Worm (Caenorhabditis elegans) whole organism, L2 larva: Measurements from ENCODE around the gene acr-8.
A peak's percentile ranks its signal among the peaks of the same experiment; 100 is the strongest.

Experiments used
- C34F6.9 ChIP-seq: fragments of 150-350 bp; optimal IDR thresholded peaks from 2 replicates; lab custom pipeline; 2014; ENCODE audit warnings: missing biosample characterization, missing genetic modification characterization
- F13H6.1 ChIP-seq: sonication (generic microtip); optimal IDR thresholded peaks from 2 replicates; lab custom pipeline; 2016; ENCODE audit warnings: missing genetic modification characterization, missing compliant biosample characterization
- R02D3.7 ChIP-seq: fragments of 150-350 bp; optimal IDR thresholded peaks from 2 replicates; lab custom pipeline; 2014; ENCODE audit warnings: missing biosample characterization, missing genetic modification characterization
- ZK546.5 ChIP-seq: sonication (generic microtip); optimal IDR thresholded peaks from 2 replicates; lab custom pipeline; 2017; ENCODE audit warnings: missing biosample characterization, missing genetic modification characterization
- aly-2 ChIP-seq: fragments of 150-350 bp; optimal IDR thresholded peaks from 2 replicates; lab custom pipeline; 2014; ENCODE audit warnings: missing biosample characterization, missing genetic modification characterization
- blmp-1 ChIP-seq: sonication (generic microtip); optimal IDR thresholded peaks from 2 replicates; lab custom pipeline; 2017; ENCODE audit warnings: missing genetic modification characterization, mild to moderate bottlenecking, missing compliant biosample characterization, antibody characterized with exemption, moderate library complexity; ENCODE audit not compliant: insufficient read depth
- ceh-16 ChIP-seq: fragments of 150-350 bp; optimal IDR thresholded peaks from 2 replicates; lab custom pipeline; 2014; ENCODE audit warnings: missing biosample characterization, missing genetic modification characterization
- crh-2 ChIP-seq: sonication (generic microtip); optimal IDR thresholded peaks from 2 replicates; lab custom pipeline; 2017; ENCODE audit warnings: missing biosample characterization, missing genetic modification characterization
- dmd-4 ChIP-seq: sonication (generic microtip); optimal IDR thresholded peaks from 2 replicates; lab custom pipeline; 2017; ENCODE audit warnings: missing biosample characterization, missing genetic modification characterization
- elt-1 ChIP-seq: fragments of 150-350 bp; optimal IDR thresholded peaks from 2 replicates; lab custom pipeline; 2014; ENCODE audit warnings: missing biosample characterization, missing genetic modification characterization
- elt-3 ChIP-seq: sonication (generic microtip); optimal IDR thresholded peaks from 2 replicates; lab custom pipeline; 2017; ENCODE audit warnings: missing biosample characterization, missing genetic modification characterization
- fos-1 ChIP-seq: fragments of 150-350 bp; optimal IDR thresholded peaks from 2 replicates; lab custom pipeline; 2014; ENCODE audit warnings: missing biosample characterization, missing genetic modification characterization
- gmeb-1 ChIP-seq: fragments of 150-350 bp; optimal IDR thresholded peaks from 2 replicates; lab custom pipeline; 2014; ENCODE audit warnings: missing biosample characterization, missing genetic modification characterization
- lin-11 ChIP-seq: fragments of 150-350 bp; sonication (generic microtip); optimal IDR thresholded peaks from 2 replicates; lab custom pipeline; 2014; ENCODE audit warnings: missing biosample characterization, missing genetic modification characterization, inconsistent platforms, mixed read lengths
- lin-39 ChIP-seq: fragments of 150-350 bp; optimal IDR thresholded peaks from 2 replicates; lab custom pipeline; 2014; ENCODE audit warnings: missing biosample characterization, missing genetic modification reagents, missing genetic modification characterization
- lsy-2 ChIP-seq, 2 experiments: fragments of 150-350 bp in 1 of 2; sonication (generic microtip) in 1 of 2; optimal IDR thresholded peaks; 2 replicates each; lab custom pipeline; 2014 to 2017; ENCODE audit warnings: missing biosample characterization in 2 of 2, missing genetic modification characterization in 2 of 2
- mab-5 ChIP-seq: fragments of 150-350 bp; optimal IDR thresholded peaks from 2 replicates; lab custom pipeline; 2014; ENCODE audit warnings: missing biosample characterization, missing genetic modification characterization
- mdl-1 ChIP-seq, 2 experiments: fragments of 150-350 bp in 1 of 2; sonication (generic microtip) in 1 of 2; optimal IDR thresholded peaks; 2 replicates each; lab custom pipeline; 2017; ENCODE audit warnings: missing biosample characterization in 2 of 2, missing genetic modification characterization in 2 of 2
- nhr-12 ChIP-seq: fragments of 150-350 bp; optimal IDR thresholded peaks from 2 replicates; lab custom pipeline; 2014; ENCODE audit warnings: missing biosample characterization, missing genetic modification characterization
- nhr-129 ChIP-seq: fragments of 150-350 bp; optimal IDR thresholded peaks from 2 replicates; lab custom pipeline; 2014; ENCODE audit warnings: missing biosample characterization, missing genetic modification characterization
- nhr-21 ChIP-seq: fragments of 150-350 bp; optimal IDR thresholded peaks from 2 replicates; lab custom pipeline; 2014; ENCODE audit warnings: missing biosample characterization, missing genetic modification characterization
- nhr-23 ChIP-seq: fragments of 150-350 bp; optimal IDR thresholded peaks from 2 replicates; lab custom pipeline; 2014; ENCODE audit warnings: missing biosample characterization, missing genetic modification reagents, missing genetic modification characterization
- nhr-237 ChIP-seq: fragments of 150-350 bp; optimal IDR thresholded peaks from 2 replicates; lab custom pipeline; 2014; ENCODE audit warnings: missing biosample characterization, missing genetic modification characterization
- nhr-6 ChIP-seq: fragments of 150-350 bp; optimal IDR thresholded peaks from 2 replicates; lab custom pipeline; 2014; ENCODE audit warnings: missing biosample characterization, missing genetic modification characterization
- peb-1 ChIP-seq: fragments of 150-350 bp; optimal IDR thresholded peaks from 2 replicates; lab custom pipeline; 2014; ENCODE audit warnings: missing biosample characterization, missing genetic modification characterization
- sem-4 ChIP-seq: fragments of 150-350 bp; optimal IDR thresholded peaks from 2 replicates; lab custom pipeline; 2014; ENCODE audit warnings: missing biosample characterization, missing genetic modification reagents, missing genetic modification characterization
- sma-9 ChIP-seq, 2 experiments: fragments of 150-350 bp in 1 of 2; sonication (generic microtip) in 1 of 2; optimal IDR thresholded peaks; 2 replicates each; lab custom pipeline; 2014 to 2016; ENCODE audit warnings: missing genetic modification characterization in 2 of 2, mild to moderate bottlenecking in 1 of 2, missing biosample characterization in 1 of 2, missing compliant biosample characterization in 1 of 2, missing genetic modification reagents in 1 of 2, moderate library complexity in 1 of 2
- unc-39 ChIP-seq: fragments of 150-350 bp; optimal IDR thresholded peaks from 2 replicates; lab custom pipeline; 2014; ENCODE audit warnings: missing biosample characterization, missing genetic modification characterization
- unc-55 ChIP-seq: fragments of 150-350 bp; sonication (generic microtip); optimal IDR thresholded peaks from 3 replicates; lab custom pipeline; 2014; ENCODE audit warnings: missing biosample characterization, missing genetic modification reagents, missing genetic modification characterization
- unc-62 ChIP-seq: fragments of 150-350 bp; optimal IDR thresholded peaks from 2 replicates; lab custom pipeline; 2014; ENCODE audit warnings: missing biosample characterization, missing genetic modification reagents, missing genetic modification characterization
- zag-1 ChIP-seq: fragments of 150-350 bp; optimal IDR thresholded peaks from 2 replicates; lab custom pipeline; 2014; ENCODE audit warnings: missing biosample characterization, missing genetic modification characterization
- ztf-1 ChIP-seq: fragments of 200-800 bp; sonication (Bioruptor generic); conservative IDR thresholded peaks from 2 replicates; pipeline ENCODE4 v1.3.6; 2022; ENCODE audit warnings: missing genetic modification characterization, missing compliant biosample characterization

The acr-8 gene

DNA sequence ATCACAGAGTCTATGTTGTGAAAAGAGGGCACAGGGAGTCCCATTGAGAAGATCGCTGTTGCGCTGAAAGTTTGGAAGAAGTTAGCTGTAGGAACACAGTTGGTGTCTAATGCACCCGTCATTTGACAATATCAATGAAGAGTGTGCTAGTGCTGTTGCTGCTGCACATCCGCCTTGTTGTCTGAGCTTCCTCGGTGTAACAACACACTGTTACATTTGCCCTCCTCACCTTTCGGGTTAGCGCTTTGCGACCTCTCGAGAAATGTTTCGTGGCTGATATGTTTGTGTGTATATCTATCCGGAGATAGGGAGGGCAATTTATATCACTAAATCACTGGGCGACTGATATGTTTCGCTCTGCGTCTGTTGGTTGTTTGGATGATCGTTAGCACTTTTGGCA lies 18.3 kb upstream of the acr-8 start (continued):
- TF ChIP-seq aly-2 (tag; lab: Kevin White, UChicago) (no peak), R02D3.7 (tag; lab: Kevin White, UChicago) (no peak), elt-1 (no peak), fos-1 (tag; lab: Kevin White, UChicago) (peak; percentile 49)

DNA sequence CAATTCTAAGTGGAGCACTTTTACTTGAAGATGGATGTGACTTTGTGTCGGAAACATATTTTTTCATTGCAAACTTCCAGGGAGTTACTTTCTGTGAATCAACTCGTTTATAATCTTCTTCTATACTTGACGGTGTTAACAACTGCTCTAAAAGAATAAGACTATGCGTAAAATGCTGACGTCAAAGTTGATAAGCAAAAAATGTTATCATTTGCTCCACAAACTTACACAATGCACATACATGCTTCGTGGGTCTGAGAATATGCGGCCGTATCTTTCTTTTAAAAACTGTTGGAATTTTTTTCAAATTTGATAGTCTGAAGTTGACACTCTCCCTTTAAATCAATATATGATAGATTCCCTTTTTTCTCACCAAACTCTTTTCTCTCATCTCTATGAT lies 17.3 kb upstream of the acr-8 start:
- TF ChIP-seq crh-2 (tag; lab: Kevin White, UChicago) (peak; percentile 30), unc-55 (GFP tag; lab: Kevin White, UChicago) (no peak), fos-1 (tag; lab: Kevin White, UChicago) (peak; percentile 42), nhr-12 (tag; lab: Kevin White, UChicago) (no peak), sma-9 (GFP tag; optimal IDR thresholded peaks at IDR 0.05; lab: Kevin White, UChicago) (peak; percentile 46), sma-9 (tag; optimal IDR thresholded peaks at IDR 0.05; lab: Kevin White, UChicago) (no peak)

DNA sequence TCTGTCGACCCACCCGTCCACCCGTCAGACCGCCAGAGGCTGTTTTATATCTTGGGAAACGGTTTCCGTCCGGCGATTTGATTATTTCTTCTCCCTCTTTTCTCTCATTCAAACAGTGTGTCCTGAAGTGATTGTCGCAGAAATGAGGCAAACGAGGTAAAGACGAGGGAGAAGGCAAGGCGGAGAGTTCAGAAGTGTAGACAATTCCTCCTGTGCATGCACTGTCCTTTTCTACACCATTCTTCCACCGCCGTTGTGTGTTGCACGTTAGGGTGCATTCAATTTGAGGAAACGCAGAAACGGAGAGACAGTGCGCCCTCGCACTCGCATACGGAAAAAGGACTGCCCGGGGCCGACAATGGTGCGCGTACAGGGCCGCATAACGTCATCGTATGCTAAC lies 16.9 kb upstream of the acr-8 start:
- TF ChIP-seq sma-9 (GFP tag; optimal IDR thresholded peaks at IDR 0.05; lab: Kevin White, UChicago) (peak; percentile 10), sma-9 (tag; optimal IDR thresholded peaks at IDR 0.05; lab: Kevin White, UChicago) (no peak), F13H6.1 (peak; percentile 6), aly-2 (tag; lab: Kevin White, UChicago) (no peak), gmeb-1 (tag; lab: Kevin White, UChicago) (peak; percentile 1), nhr-23 (no peak), nhr-129 (tag; lab: Kevin White, UChicago) (peak; percentile 36), peb-1 (tag; lab: Kevin White, UChicago) (peak; percentile 47)
- TF ChIP-seq, all 48 proteins: peak for 5

DNA sequence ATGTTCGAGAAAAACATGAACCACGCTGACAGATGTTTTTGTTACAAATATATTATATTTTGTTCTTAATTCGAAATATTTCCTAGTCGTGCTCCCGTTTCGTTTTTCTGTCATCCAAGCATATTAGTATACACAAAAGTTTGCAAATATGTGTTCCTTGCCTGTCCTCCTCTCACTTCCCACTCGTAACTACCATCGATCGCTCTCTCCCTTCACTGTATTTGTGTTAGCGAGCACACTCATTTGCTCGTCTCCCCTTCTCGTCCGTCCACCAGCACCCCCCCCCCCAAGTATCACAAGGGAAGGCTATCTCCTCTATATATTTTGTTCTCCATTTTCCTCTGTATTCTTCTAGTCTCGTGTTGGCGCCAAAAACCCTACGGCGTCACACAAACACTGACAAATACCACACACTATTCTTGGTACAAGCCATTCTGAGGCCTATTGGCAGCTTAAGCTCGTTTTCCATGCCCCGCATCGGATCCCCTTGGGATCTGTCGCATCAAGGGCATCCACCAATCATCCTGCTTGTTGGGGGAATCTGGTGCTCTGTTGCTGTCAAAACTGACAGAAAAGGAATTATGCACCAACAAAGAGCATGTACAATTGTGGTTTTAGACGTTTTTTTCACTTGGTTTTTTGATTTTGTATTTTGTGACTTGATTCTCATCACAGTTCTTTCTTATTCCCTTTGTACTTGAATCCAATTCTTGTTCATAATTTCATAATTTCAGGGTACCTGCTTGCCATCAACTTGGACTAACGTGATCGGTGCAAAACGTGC lies 15.8 kb upstream of the acr-8 start, which contains the start of gene pkn-1:
TSS of gene pkn-1 (plus strand) at position 734 of the 784 bp plus-strand sequence.
- TF ChIP-seq mab-5 (tag; lab: Kevin White, UChicago) (peak; percentile 25), nhr-12 (tag; lab: Kevin White, UChicago) (no peak)

DNA sequence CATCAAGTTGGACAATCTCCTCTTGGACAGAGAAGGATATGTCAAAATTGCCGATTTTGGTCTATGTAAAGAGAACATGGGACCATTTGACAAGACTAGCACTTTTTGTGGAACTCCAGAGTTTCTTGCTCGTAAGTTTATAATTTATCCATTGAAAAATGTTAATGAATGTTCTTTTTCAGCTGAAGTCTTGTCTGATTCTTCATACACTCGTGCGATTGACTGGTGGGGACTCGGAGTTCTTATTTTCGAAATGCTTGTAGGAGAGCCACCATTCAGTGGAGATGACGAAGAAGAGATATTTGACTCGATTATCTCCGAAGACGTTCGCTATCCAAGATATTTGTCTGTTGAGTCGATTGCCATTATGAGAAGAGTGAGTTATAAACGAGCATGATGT lies 11.4 kb upstream of the acr-8 start:
- no peak for TF ChIP-seq lsy-2 (tag; optimal IDR thresholded peaks at IDR 0.05; lab: Kevin White, UChicago)
- no peak for TF ChIP-seq nhr-237 (tag; lab: Kevin White, UChicago)
- no peak for TF ChIP-seq mdl-1 (tag; optimal IDR thresholded peaks at IDR 0.05; lab: Kevin White, UChicago)
- no peak for TF ChIP-seq dmd-4 (tag; lab: Kevin White, UChicago)
- no peak for TF ChIP-seq ZK546.5 (tag; lab: Kevin White, UChicago)
- no peak for TF ChIP-seq fos-1 (tag; lab: Kevin White, UChicago)
- TF ChIP-seq nhr-6 (tag; lab: Kevin White, UChicago): no peak
- TF ChIP-seq nhr-129 (tag; lab: Kevin White, UChicago): no peak
- TF ChIP-seq ztf-1: no peak
- TF ChIP-seq zag-1 (tag; lab: Kevin White, UChicago): no peak
- TF ChIP-seq lin-39: no peak
- no peak for TF ChIP-seq unc-62 (GFP tag; lab: Kevin White, UChicago)
- no peak for TF ChIP-seq crh-2 (tag; lab: Kevin White, UChicago)
- no peak for TF ChIP-seq nhr-21 (tag; lab: Kevin White, UChicago)
- TF ChIP-seq blmp-1 (tag; lab: Kevin White, UChicago): no peak

DNA sequence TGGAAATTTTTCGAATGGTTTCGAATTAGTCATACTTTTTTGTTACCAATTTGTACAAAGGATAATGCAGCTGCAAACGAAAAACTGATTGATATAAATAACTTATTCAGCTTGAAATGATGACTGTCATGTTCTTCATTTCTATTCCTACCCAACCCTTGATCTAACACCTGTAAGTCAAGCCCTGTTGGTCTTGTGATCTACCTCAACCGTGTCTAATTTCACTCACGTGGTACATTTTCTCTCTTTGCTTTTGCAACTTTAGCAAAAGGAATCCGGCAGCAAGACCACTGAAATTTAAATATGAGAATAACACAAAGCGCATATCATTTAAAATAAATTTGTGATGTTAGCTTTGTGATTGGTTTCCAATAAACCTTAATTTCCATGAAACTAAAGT lies 8.5 kb upstream of the acr-8 start:
- TF ChIP-seq lin-11 (tag; lab: Kevin White, UChicago) (no peak), ZK546.5 (tag; lab: Kevin White, UChicago) (no peak)

DNA sequence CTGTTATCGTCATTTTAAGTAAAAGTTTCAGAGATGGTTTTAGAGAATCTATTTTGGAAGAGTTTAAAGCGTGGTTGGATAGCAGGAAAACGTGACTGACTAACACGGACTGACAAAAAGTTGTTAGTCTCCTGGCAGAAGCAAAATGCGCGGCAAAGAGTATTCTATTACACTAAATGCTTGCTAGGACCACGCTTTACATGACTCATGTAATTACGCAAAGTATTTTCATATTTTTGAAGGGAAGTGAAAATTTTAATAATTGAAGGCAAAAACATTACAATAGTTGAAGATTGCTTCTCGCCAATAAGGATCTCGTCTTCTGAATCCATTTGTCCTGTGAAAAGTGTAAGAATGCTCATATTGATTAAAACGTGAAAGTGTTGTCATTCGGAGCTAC lies 6.3 kb upstream of the acr-8 start, which contains the start of gene gur-3:
TSS of gene gur-3 (minus strand) at position 101 of the 400 bp plus-strand sequence.
- no peak for TF ChIP-seq ceh-16
- TF ChIP-seq unc-39 (tag; lab: Kevin White, UChicago): no peak
- no peak for TF ChIP-seq ZK546.5 (tag; lab: Kevin White, UChicago)
- TF ChIP-seq sem-4: no peak
- TF ChIP-seq nhr-12 (tag; lab: Kevin White, UChicago): no peak
- no peak for TF ChIP-seq C34F6.9 (tag; lab: Kevin White, UChicago)
- TF ChIP-seq elt-3: no peak
- no peak for TF ChIP-seq blmp-1 (tag; lab: Kevin White, UChicago)
- TF ChIP-seq nhr-6 (tag; lab: Kevin White, UChicago): no peak
